Fruit fly (Drosophila melanogaster): ENCODE data around the gene CG12715.

CG12715 gene

DNA sequence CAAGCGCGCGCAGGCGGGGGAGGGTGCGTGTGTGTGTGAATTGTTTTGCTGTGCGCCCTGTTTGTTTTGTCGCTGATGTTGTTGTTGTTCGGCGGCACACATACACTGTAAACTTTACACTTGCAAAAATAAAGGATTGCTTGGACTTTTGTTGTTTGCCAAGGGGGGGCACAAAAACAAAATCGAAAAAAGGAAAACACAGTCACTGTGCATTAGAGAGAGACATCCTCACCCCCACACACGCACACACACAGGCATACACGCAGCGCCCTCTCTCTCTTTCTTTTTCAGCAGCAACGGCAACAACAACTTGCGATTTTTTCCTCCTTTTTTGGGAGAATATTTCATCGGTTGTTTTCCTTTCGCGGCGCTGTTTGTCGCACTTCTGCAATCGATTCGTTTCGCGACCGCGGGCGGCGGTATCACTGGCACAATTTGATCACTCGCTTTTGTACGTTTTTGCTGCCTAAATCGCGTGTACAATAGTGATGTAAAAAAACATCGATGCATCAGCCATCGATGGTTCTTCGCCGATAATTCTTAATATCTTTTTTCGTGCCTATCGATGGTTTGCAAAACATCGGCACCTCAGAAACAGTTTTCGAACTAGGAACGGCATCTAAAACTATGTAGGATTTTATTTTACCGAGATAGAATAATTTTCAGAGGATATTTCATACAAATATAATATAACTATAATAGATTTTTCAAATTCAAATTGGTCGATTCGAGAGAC, 35.0 kb upstream of the CG12715 start, which contains the start of gene hep (continued):
- no peak for TF ChIP-seq CG7839 (tag; optimal IDR thresholded peaks at IDR 0.05)
- no peak for TF ChIP-seq CG15696 (tag; optimal IDR thresholded peaks at IDR 0.05)
- TF ChIP-seq CG14667 (GFP tag; IDR thresholded peaks at IDR 0.05), result no peak
- no peak for TF ChIP-seq odd (GFP tag; optimal IDR thresholded peaks at IDR 0.05)
- TF ChIP-seq CG4404 (GFP tag; IDR thresholded peaks at IDR 0.05), result no peak
- TF ChIP-seq kay (GFP tag; optimal IDR thresholded peaks at IDR 0.05), result no peak
- TF ChIP-seq MESR4 (GFP tag; optimal IDR thresholded peaks at IDR 0.05), result peak; percentile 83
- TF ChIP-seq CG12104 (GFP tag; optimal IDR thresholded peaks at IDR 0.05), result no peak
- no peak for TF ChIP-seq Kr (GFP tag; optimal IDR thresholded peaks at IDR 0.05)
- TF ChIP-seq CG17359 (tag; optimal IDR thresholded peaks at IDR 0.05), result no peak
- TF ChIP-seq zfh2 (GFP tag; optimal IDR thresholded peaks at IDR 0.05), result no peak
- TF ChIP-seq CG7271 (tag; optimal IDR thresholded peaks at IDR 0.05), result no peak
- TF ChIP-seq ssp (GFP tag; IDR thresholded peaks at IDR 0.05), result no peak
- no peak for TF ChIP-seq sim (GFP tag; IDR thresholded peaks at IDR 0.05)
- no peak for TF ChIP-seq CG18011 (GFP tag; optimal IDR thresholded peaks at IDR 0.05)
- no peak for TF ChIP-seq gt (GFP tag; IDR thresholded peaks at IDR 0.05)
- TF ChIP-seq nerfin-2 (GFP tag; IDR thresholded peaks at IDR 0.05; ENCODE audit: partially characterized antibody), result peak; percentile 79
- peak; percentile 89 for TF ChIP-seq CG4360 (GFP tag; IDR thresholded peaks at IDR 0.05)
- TF ChIP-seq NC2α (GFP tag; optimal IDR thresholded peaks at IDR 0.05), result no peak
- TF ChIP-seq CG34376 (GFP tag; optimal IDR thresholded peaks at IDR 0.05), result no peak
- no peak for TF ChIP-seq ERR (GFP tag; optimal IDR thresholded peaks at IDR 0.05)
- TF ChIP-seq Ets97D (GFP tag; optimal IDR thresholded peaks at IDR 0.05), result no peak
- no peak for TF ChIP-seq CG8924 (tag; optimal IDR thresholded peaks at IDR 0.05)
- TF ChIP-seq dm (GFP tag; optimal IDR thresholded peaks at IDR 0.05), result peak; percentile 30
- TF ChIP-seq zfh1 (GFP tag; IDR thresholded peaks at IDR 0.05), result no peak
- no peak for TF ChIP-seq Poxn (GFP tag; IDR thresholded peaks at IDR 0.05)
- TF ChIP-seq Hr51 (GFP tag; optimal IDR thresholded peaks at IDR 0.05), result no peak
- no peak for TF ChIP-seq mirr (GFP tag; optimal IDR thresholded peaks at IDR 0.05)
- no peak for TF ChIP-seq CG31224 (GFP tag; IDR thresholded peaks at IDR 0.05)
- TF ChIP-seq CG13424 (tag; optimal IDR thresholded peaks at IDR 0.05), result no peak
- TF ChIP-seq Asciz (GFP tag; optimal IDR thresholded peaks at IDR 0.05), result no peak
- no peak for TF ChIP-seq CG6813 (GFP tag; optimal IDR thresholded peaks at IDR 0.05)
- no peak for TF ChIP-seq CG14710 (tag; optimal IDR thresholded peaks at IDR 0.05)
- TF ChIP-seq tin (GFP tag; optimal IDR thresholded peaks at IDR 0.05), result no peak
- TF ChIP-seq ap (GFP tag; IDR thresholded peaks at IDR 0.05), result no peak
- TF ChIP-seq E2f2 (GFP tag; IDR thresholded peaks at IDR 0.05), result peak; percentile 28; the same call in 1 of the 2 replicates
- TF ChIP-seq Lhr (GFP tag; optimal IDR thresholded peaks at IDR 0.05), result no peak
- peak; percentile 75 for TF ChIP-seq CG13287 (GFP tag; IDR thresholded peaks at IDR 0.05; ENCODE audit: partially characterized antibody)
- TF ChIP-seq CG11696 (GFP tag; IDR thresholded peaks at IDR 0.05), result no peak
- TF ChIP-seq CG15601 (tag; optimal IDR thresholded peaks at IDR 0.05), result no peak
- TF ChIP-seq CG3838 (GFP tag; optimal IDR thresholded peaks at IDR 0.05), result no peak
- no peak for TF ChIP-seq CG7928 (GFP tag; optimal IDR thresholded peaks at IDR 0.05)
- no peak for TF ChIP-seq pan (optimal IDR thresholded peaks at IDR 0.05)
- TF ChIP-seq pan (GFP tag; optimal IDR thresholded peaks at IDR 0.05 in 1 of 2, IDR thresholded peaks at IDR 0.05 in 1 of 2), result no peak
- TF ChIP-seq CG8944 (GFP tag; optimal IDR thresholded peaks at IDR 0.05), result no peak
- TF ChIP-seq CG13894 (tag; optimal IDR thresholded peaks at IDR 0.05), result no peak
- TF ChIP-seq CG11723 (GFP tag; optimal IDR thresholded peaks at IDR 0.05), result no peak
- no peak for TF ChIP-seq ken (GFP tag; IDR thresholded peaks at IDR 0.05)
- TF ChIP-seq YL-1 (GFP tag; optimal IDR thresholded peaks at IDR 0.05), result no peak
- no peak for TF ChIP-seq H15 (GFP tag; IDR thresholded peaks at IDR 0.05)
